Worm (Caenorhabditis elegans): Measurements from ENCODE around the gene egl-44.

The egl-44 gene

DNA sequence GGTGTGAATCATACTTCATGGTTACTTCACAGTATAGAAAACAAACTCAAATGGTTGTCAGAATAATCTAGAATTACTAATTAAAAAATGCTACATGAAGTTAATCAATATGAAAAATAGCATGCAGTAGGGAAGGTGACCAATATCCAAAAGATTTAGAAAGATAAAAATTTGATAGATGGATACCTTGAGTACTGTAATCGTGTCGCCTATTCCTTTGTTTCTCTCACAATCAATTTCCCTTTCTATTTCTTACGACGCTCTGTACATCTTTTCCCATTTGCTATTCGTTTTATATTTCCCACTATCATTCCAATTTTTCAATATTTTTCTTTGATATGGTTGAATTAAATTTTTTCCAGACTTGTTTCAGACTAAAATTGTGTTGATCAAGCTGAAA lies 32.7 kb downstream of the egl-44 start, which contains the start of gene B0034.7:
Gene B0034.7 (plus strand): TSS at position 301 of the 400 bp plus-strand sequence.
- no peak for TF ChIP-seq nhr-43 (tag; optimal IDR thresholded peaks at IDR 0.05; ENCODE audit: poor library complexity, severe bottlenecking)
- no peak for TF ChIP-seq lsy-12 (tag; optimal IDR thresholded peaks at IDR 0.05)
- TF ChIP-seq lin-15B (tag; optimal IDR thresholded peaks at IDR 0.05), result no peak
- TF ChIP-seq ceh-28 (tag; optimal IDR thresholded peaks at IDR 0.05), result no peak
- TF ChIP-seq pha-4 (tag; optimal IDR thresholded peaks at IDR 0.05), result no peak
- TF ChIP-seq hmg-11 (tag; optimal IDR thresholded peaks at IDR 0.05), result no peak
- TF ChIP-seq ZK546.5 (tag; optimal IDR thresholded peaks at IDR 0.05), result no peak
- TF ChIP-seq skn-1 (tag; optimal IDR thresholded peaks at IDR 0.05), result no peak
- no peak for TF ChIP-seq elt-3 (tag; optimal IDR thresholded peaks at IDR 0.05)
- no peak for TF ChIP-seq nhr-77 (tag; optimal IDR thresholded peaks at IDR 0.05)
- TF ChIP-seq lin-39 (tag; optimal IDR thresholded peaks at IDR 0.05), result no peak
- no peak for TF ChIP-seq elt-1 (tag; optimal IDR thresholded peaks at IDR 0.05)
- no peak for TF ChIP-seq nhr-12 (tag; optimal IDR thresholded peaks at IDR 0.05)
- no peak for TF ChIP-seq jun-1 (tag; optimal IDR thresholded peaks at IDR 0.05)
- TF ChIP-seq R02D3.7 (tag; optimal IDR thresholded peaks at IDR 0.05), result no peak
- TF ChIP-seq nhr-76 (tag; optimal IDR thresholded peaks at IDR 0.05), result no peak
- no peak for TF ChIP-seq fos-1 (tag; optimal IDR thresholded peaks at IDR 0.05)

ce11 chrII:5962343-5962742 lies 33.7 kb downstream of the egl-44 start:
- TF ChIP-seq fkh-10 (GFP tag; optimal IDR thresholded peaks at IDR 0.05), result peak; percentile 20
- TF ChIP-seq hmg-11 (tag; optimal IDR thresholded peaks at IDR 0.05), result peak; percentile 20
- no peak for TF ChIP-seq zag-1 (tag; optimal IDR thresholded peaks at IDR 0.05)
- TF ChIP-seq nfya-1 (tag; optimal IDR thresholded peaks at IDR 0.05; ENCODE audit: insufficient read depth), result peak; percentile 45

DNA sequence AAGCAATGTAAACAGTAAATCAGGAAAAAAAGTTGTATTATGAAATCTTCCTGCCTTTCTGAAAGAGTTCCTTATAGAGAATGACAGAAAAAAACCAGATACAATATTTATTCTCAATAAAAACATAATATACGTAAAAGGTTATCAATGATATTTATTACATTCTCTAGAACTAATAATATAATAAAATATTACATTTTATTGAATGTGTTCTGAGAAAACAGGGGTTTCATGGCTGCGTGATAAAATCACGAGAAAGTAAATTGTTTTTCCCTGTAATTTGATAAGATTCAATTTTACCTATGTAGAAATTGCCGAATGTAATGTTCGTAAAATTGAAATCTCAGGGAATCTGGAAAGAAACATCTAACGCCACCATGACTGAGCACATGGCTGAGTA lies 36.4 kb downstream of the egl-44 start:
- TF ChIP-seq nhr-67 (tag; optimal IDR thresholded peaks at IDR 0.05) (no peak), fkh-2 (tag; optimal IDR thresholded peaks at IDR 0.05) (no peak), nhr-12 (tag; optimal IDR thresholded peaks at IDR 0.05) (no peak), lin-39 (tag; optimal IDR thresholded peaks at IDR 0.05) (no peak), zag-1 (tag; optimal IDR thresholded peaks at IDR 0.05) (no peak), R02D3.7 (tag; optimal IDR thresholded peaks at IDR 0.05) (no peak), ceh-82 (tag; optimal IDR thresholded peaks at IDR 0.05) (no peak), pqm-1 (tag; optimal IDR thresholded peaks at IDR 0.05) (no peak), skn-1 (tag; optimal IDR thresholded peaks at IDR 0.05) (no peak), nhr-77 (tag; optimal IDR thresholded peaks at IDR 0.05) (no peak)

- no peak for TF ChIP-seq ceh-16 (tag; optimal IDR thresholded peaks at IDR 0.05)
- TF ChIP-seq snpc-4 (tag; optimal IDR thresholded peaks at IDR 0.05), result peak; percentile 78
- no peak for TF ChIP-seq nhr-43 (tag; optimal IDR thresholded peaks at IDR 0.05; ENCODE audit: poor library complexity, severe bottlenecking)
- no peak for TF ChIP-seq fos-1 (tag; optimal IDR thresholded peaks at IDR 0.05)
- TF ChIP-seq lsy-12 (tag; optimal IDR thresholded peaks at IDR 0.05), result no peak
- TF ChIP-seq egl-5 (tag; optimal IDR thresholded peaks at IDR 0.05), result peak; percentile 28
- peak; percentile 7 for TF ChIP-seq fkh-10 (GFP tag; optimal IDR thresholded peaks at IDR 0.05)
- peak; percentile 60 for TF ChIP-seq nfya-1 (tag; optimal IDR thresholded peaks at IDR 0.05; ENCODE audit: insufficient read depth)
- TF ChIP-seq lin-39 (tag; optimal IDR thresholded peaks at IDR 0.05), result peak; percentile 57
- no peak for TF ChIP-seq sea-2 (GFP tag; optimal IDR thresholded peaks at IDR 0.05)
- TF ChIP-seq skn-1 (tag; optimal IDR thresholded peaks at IDR 0.05), result no peak
- no peak for TF ChIP-seq mml-1 (tag; optimal IDR thresholded peaks at IDR 0.05)
Observed at ce11 chrII:5966637-5967036, 38.0 kb downstream of the egl-44 start.

- TF ChIP-seq lin-39 (tag; optimal IDR thresholded peaks at IDR 0.05), result no peak
- TF ChIP-seq ceh-82 (tag; optimal IDR thresholded peaks at IDR 0.05), result no peak
- no peak for TF ChIP-seq mml-1 (tag; optimal IDR thresholded peaks at IDR 0.05)
Observed at ce11 chrII:5968037-5968436, 39.4 kb downstream of the egl-44 start, which contains the start of gene B0034.1. Gene B0034.1 (plus strand): TSS chrII:5968337.

- no peak for TF ChIP-seq elt-3 (tag; optimal IDR thresholded peaks at IDR 0.05)
- peak; percentile 21 for TF ChIP-seq nhr-25 (tag; optimal IDR thresholded peaks at IDR 0.05)
- no peak for TF ChIP-seq elt-2 (tag; optimal IDR thresholded peaks at IDR 0.05)
Observed at ce11 chrII:5969303-5969702, 40.7 kb downstream of the egl-44 start, which contains the start of gene B0034.4. Gene B0034.4 (minus strand): TSS chrII:5969531.
